Worm (Caenorhabditis elegans) whole organism, L3 larva: ENCODE data around the gene T05H4.11.

Source experiments
- ZK546.5 ChIP-seq: sonication (generic microtip); optimal IDR thresholded peaks from 2 replicates; lab custom pipeline; 2017; ENCODE audit warnings: missing biosample characterization, missing genetic modification characterization
- jun-1 ChIP-seq: fragments of 150-350 bp; optimal IDR thresholded peaks from 2 replicates; lab custom pipeline; 2014; ENCODE audit warnings: missing biosample characterization, missing genetic modification reagents, missing genetic modification characterization
- lin-39 ChIP-seq: fragments of 150-350 bp; optimal IDR thresholded peaks from 2 replicates; lab custom pipeline; 2018; ENCODE audit warnings: missing biosample characterization, missing genetic modification reagents, missing genetic modification characterization
- nfya-1 ChIP-seq: sonication (generic microtip); optimal IDR thresholded peaks from 2 replicates; lab custom pipeline; 2017; ENCODE audit warnings: missing genetic modification characterization, mild to moderate bottlenecking, missing compliant biosample characterization, antibody characterized with exemption, moderate library complexity; ENCODE audit not compliant: insufficient read depth
- snpc-4 ChIP-seq: fragments of 150-350 bp; optimal IDR thresholded peaks from 2 replicates; lab custom pipeline; 2014; ENCODE audit warnings: missing biosample characterization, missing genetic modification characterization

DNA sequence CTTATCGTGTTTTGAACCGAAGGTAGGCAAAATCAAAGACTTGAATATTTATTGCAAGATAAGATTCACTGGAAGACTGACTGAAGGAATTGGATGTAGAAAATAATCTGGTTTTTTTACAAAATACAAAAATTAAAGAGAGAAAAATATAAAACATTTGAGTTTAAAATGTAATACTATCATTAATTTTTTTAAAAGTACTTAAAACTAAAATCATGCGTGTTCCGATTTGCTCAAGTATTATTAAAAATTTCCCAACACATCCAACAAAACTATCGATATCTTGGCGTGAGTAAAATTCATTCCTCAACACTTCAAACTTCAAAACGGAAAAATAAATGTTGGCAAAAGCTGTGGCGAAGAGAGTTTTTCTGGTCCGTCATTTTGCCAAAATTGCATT is 35.9 kb downstream of the T05H4.11 start, which contains the start of gene F57F4.1:
- TF ChIP-seq nfya-1 (tag; lab: Kevin White, UChicago): no peak
- no peak for TF ChIP-seq snpc-4
- TF ChIP-seq ZK546.5 (tag; lab: Kevin White, UChicago): no peak
- no peak for TF ChIP-seq lin-39
- no peak for TF ChIP-seq jun-1 (tag; lab: Kevin White, UChicago)
